Fruit fly (Drosophila melanogaster): ENCODE results near the gene out.

The out gene

DNA sequence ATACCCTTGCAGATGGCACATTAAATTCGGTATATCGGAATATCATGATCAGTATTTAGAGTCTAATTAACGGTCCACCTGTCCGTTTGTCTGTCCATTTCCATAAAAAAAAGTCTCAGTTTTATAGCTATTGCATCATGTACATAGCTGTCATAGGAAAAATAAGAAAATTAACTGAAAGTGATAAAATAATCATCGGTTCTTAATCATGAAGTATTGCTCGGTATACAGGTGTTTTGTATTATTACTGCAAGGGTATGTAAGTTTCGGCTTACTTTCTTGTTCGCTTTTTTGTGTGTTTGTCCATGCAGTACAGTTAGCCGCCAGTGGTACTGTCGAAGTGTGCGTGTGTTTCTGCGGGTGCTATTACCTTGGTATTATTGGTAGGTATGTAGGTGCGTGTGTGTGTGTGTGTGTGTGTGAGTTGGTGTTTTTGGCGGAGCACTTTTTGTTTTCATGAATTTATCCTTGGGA is 32.8 kb upstream of the out start (continued):
- no peak for TF ChIP-seq B-H1 (GFP tag; IDR thresholded peaks at IDR 0.05)
- TF ChIP-seq CG17802 (tag; optimal IDR thresholded peaks at IDR 0.05) = no peak
- no peak for TF ChIP-seq gfzf (GFP tag; optimal IDR thresholded peaks at IDR 0.05)
- TF ChIP-seq abd-A (tag; optimal IDR thresholded peaks at IDR 0.05) = no peak
- TF ChIP-seq cas (GFP tag; IDR thresholded peaks at IDR 0.05) = no peak
- TF ChIP-seq peb (GFP tag; IDR thresholded peaks at IDR 0.05) = no peak
- TF ChIP-seq Dad (GFP tag; optimal IDR thresholded peaks at IDR 0.05) = no peak
- TF ChIP-seq sens (GFP tag) = peak; percentile 86
- no peak for TF ChIP-seq Adf1 (GFP tag; IDR thresholded peaks at IDR 0.05)
- TF ChIP-seq Dip2 (GFP tag; IDR thresholded peaks at IDR 0.05) = no peak
- TF ChIP-seq p53 (GFP tag; optimal IDR thresholded peaks at IDR 0.05) = no peak
- TF ChIP-seq inv (GFP tag; IDR thresholded peaks at IDR 0.05; ENCODE audit: partially characterized antibody) = no peak
- TF ChIP-seq pzg (GFP tag; optimal IDR thresholded peaks at IDR 0.05) = no peak
- TF ChIP-seq CG31365 (tag; optimal IDR thresholded peaks at IDR 0.05) = no peak
- TF ChIP-seq Oli (tag; optimal IDR thresholded peaks at IDR 0.05) = peak; percentile 63
- no peak for TF ChIP-seq Poxn (GFP tag; IDR thresholded peaks at IDR 0.05)
- TF ChIP-seq ase (GFP tag; IDR thresholded peaks at IDR 0.05) = no peak
- peak; percentile 54 for TF ChIP-seq CG14710 (tag; optimal IDR thresholded peaks at IDR 0.05)
- TF ChIP-seq gro (GFP tag; optimal IDR thresholded peaks at IDR 0.05) = peak; percentile 38
- peak; percentile 40; the same call in 1 of the 2 replicates for TF ChIP-seq Drgx (GFP tag; IDR thresholded peaks at IDR 0.05)
- no peak for TF ChIP-seq CG10959 (GFP tag; IDR thresholded peaks at IDR 0.05)
- TF ChIP-seq CG13775 (GFP tag; optimal IDR thresholded peaks at IDR 0.05) = no peak
- peak; percentile 37; the same call in 1 of the 2 replicates for TF ChIP-seq CG32532 (GFP tag; IDR thresholded peaks at IDR 0.05)
- TF ChIP-seq chm (GFP tag; IDR thresholded peaks at IDR 0.05) = no peak
- peak; percentile 24 for TF ChIP-seq CG33557 (GFP tag; optimal IDR thresholded peaks at IDR 0.05)
- TF ChIP-seq dmrt11E (tag; optimal IDR thresholded peaks at IDR 0.05) = peak; percentile 50
- no peak for TF ChIP-seq Bgb (GFP tag; IDR thresholded peaks at IDR 0.05; ENCODE audit: partially characterized antibody)
- TF ChIP-seq CG10321 (GFP tag; IDR thresholded peaks at IDR 0.05) = no peak
- peak; percentile 5 for TF ChIP-seq zen (tag; optimal IDR thresholded peaks at IDR 0.05)
- peak; percentile 42 for TF ChIP-seq corto (GFP tag; optimal IDR thresholded peaks at IDR 0.05)
- TF ChIP-seq CG17385 (GFP tag; optimal IDR thresholded peaks at IDR 0.05) = peak; percentile 61
- TF ChIP-seq ems (GFP tag; optimal IDR thresholded peaks at IDR 0.05) = no peak
- TF ChIP-seq Nf-YC (tag; optimal IDR thresholded peaks at IDR 0.05) = no peak
- peak; percentile 64 for TF ChIP-seq nmo (GFP tag; optimal IDR thresholded peaks at IDR 0.05)
- TF ChIP-seq CG7745 (tag; optimal IDR thresholded peaks at IDR 0.05) = no peak
- TF ChIP-seq Deaf1 (tag; optimal IDR thresholded peaks at IDR 0.05) = peak; percentile 38
- no peak for TF ChIP-seq Vsx1 (GFP tag; optimal IDR thresholded peaks at IDR 0.05)
- TF ChIP-seq CG8924 (tag; optimal IDR thresholded peaks at IDR 0.05) = peak; percentile 49
- peak; percentile 63 for TF ChIP-seq phol (tag; optimal IDR thresholded peaks at IDR 0.05)
- no peak for TF ChIP-seq wor (GFP tag; IDR thresholded peaks at IDR 0.05)
- TF ChIP-seq bcd (GFP tag; optimal IDR thresholded peaks at IDR 0.05) = peak; percentile 45
- TF ChIP-seq bowl (GFP tag; IDR thresholded peaks at IDR 0.05) = no peak
- no peak for TF ChIP-seq CG14860 (GFP tag; IDR thresholded peaks at IDR 0.05; ENCODE audit: partially characterized antibody)
- no peak for TF ChIP-seq bbx (GFP tag; IDR thresholded peaks at IDR 0.05; ENCODE audit: partially characterized antibody)
- TF ChIP-seq CG9437 (GFP tag; optimal IDR thresholded peaks at IDR 0.05) = peak; percentile 40
- peak; percentile 4 for TF ChIP-seq CG18619 (GFP tag; optimal IDR thresholded peaks at IDR 0.05)
- TF ChIP-seq croc (GFP tag; conservative IDR thresholded peaks at IDR 0.05) = peak; percentile 43; the same call in 2 of the 3 replicates
- TF ChIP-seq Mad (GFP tag; optimal IDR thresholded peaks at IDR 0.05) = peak; percentile 20
- no peak for TF ChIP-seq CG7271 (tag; optimal IDR thresholded peaks at IDR 0.05)
- no peak for TF ChIP-seq CG11456 (GFP tag; IDR thresholded peaks at IDR 0.05)
- peak; percentile 46; the same call in 1 of the 2 replicates for TF ChIP-seq CG14014 (GFP tag; IDR thresholded peaks at IDR 0.05)

All from whole organism, embryonic.